Worm (Caenorhabditis elegans) whole organism, mixed stage, embryonic: ENCODE data around the gene scl-7.

Source experiments
- ceh-83 ChIP-seq: fragments of 200-800 bp; sonication (Bioruptor generic); optimal IDR thresholded peaks from 2 replicates; lab custom pipeline; 2018; ENCODE audit warnings: mild to moderate bottlenecking, missing genetic modification characterization, missing compliant biosample characterization
- ces-1 ChIP-seq: fragments of 150-350 bp; optimal IDR thresholded peaks from 2 replicates; lab custom pipeline; 2014; ENCODE audit warnings: missing biosample characterization, missing genetic modification reagents, missing genetic modification characterization
- cnd-1 ChIP-seq: fragments of 200-800 bp; sonication (Bioruptor generic); optimal IDR thresholded peaks from 2 replicates; lab custom pipeline; 2018; ENCODE audit warnings: mild to moderate bottlenecking, missing genetic modification characterization, missing compliant biosample characterization
- drap-1 ChIP-seq: fragments of 200-800 bp; sonication (Bioruptor generic); optimal IDR thresholded peaks from 3 replicates; lab custom pipeline; 2018; ENCODE audit warnings: mild to moderate bottlenecking, missing genetic modification characterization, missing compliant biosample characterization
- elt-3 ChIP-seq: fragments of 150-350 bp; optimal IDR thresholded peaks from 2 replicates; lab custom pipeline; 2014; ENCODE audit warnings: missing biosample characterization, missing genetic modification characterization
- flh-1 ChIP-seq: fragments of 200-800 bp; sonication (Bioruptor generic); optimal IDR thresholded peaks from 2 replicates; lab custom pipeline; 2018; ENCODE audit warnings: mild to moderate bottlenecking, missing genetic modification characterization, moderate library complexity, missing compliant biosample characterization
- lsy-2 ChIP-seq: fragments of 150-350 bp; optimal IDR thresholded peaks from 2 replicates; lab custom pipeline; 2014; ENCODE audit warnings: missing biosample characterization, missing genetic modification characterization
- mab-5 ChIP-seq: fragments of 150-350 bp; optimal IDR thresholded peaks from 2 replicates; lab custom pipeline; 2014; ENCODE audit warnings: missing biosample characterization, missing genetic modification characterization
- nhr-12 ChIP-seq: fragments of 150-350 bp; optimal IDR thresholded peaks from 2 replicates; lab custom pipeline; 2014; ENCODE audit warnings: missing biosample characterization, missing genetic modification characterization
- nhr-237 ChIP-seq: fragments of 150-350 bp; optimal IDR thresholded peaks from 2 replicates; lab custom pipeline; 2014; ENCODE audit warnings: missing biosample characterization, missing genetic modification characterization
- pha-4 ChIP-seq: fragments of 150-350 bp; optimal IDR thresholded peaks from 2 replicates; lab custom pipeline; 2018; ENCODE audit warnings: missing biosample characterization, missing genetic modification reagents, missing genetic modification characterization
- snpc-4 ChIP-seq: fragments of 150-350 bp; optimal IDR thresholded peaks from 2 replicates; lab custom pipeline; 2014; ENCODE audit warnings: missing biosample characterization, missing genetic modification characterization
- sptf-1 ChIP-seq: sonication (generic microtip); optimal IDR thresholded peaks from 2 replicates; lab custom pipeline; 2017; ENCODE audit warnings: mild to moderate bottlenecking, missing genetic modification characterization, moderate library complexity, missing compliant biosample characterization
- unc-39 ChIP-seq: fragments of 150-350 bp; optimal IDR thresholded peaks from 2 replicates; lab custom pipeline; 2014; ENCODE audit warnings: missing biosample characterization, missing genetic modification characterization

DNA sequence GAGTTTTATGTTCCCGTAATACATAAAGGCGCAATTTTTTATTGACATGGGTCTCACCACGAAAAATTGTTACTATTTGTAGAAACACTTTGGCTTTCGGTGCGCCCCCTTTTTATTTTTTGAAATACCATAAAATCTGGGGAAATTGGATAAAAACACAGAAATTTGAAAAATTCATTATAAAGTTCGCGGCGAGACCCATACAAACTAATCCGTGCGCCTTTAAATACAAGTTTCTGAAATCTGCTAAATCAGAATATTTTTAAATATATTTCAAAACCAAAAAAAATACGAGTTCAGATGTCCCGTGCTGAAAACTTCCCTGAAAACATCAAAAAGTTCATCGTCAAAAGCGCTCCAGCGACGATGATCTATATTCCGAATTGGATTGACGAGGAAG is 37.1 kb downstream of the scl-7 start, which contains the start of gene B0564.2:
- no peak for TF ChIP-seq elt-3 (tag; lab: Kevin White, UChicago)
- no peak for TF ChIP-seq nhr-12 (tag; lab: Kevin White, UChicago)
- no peak for TF ChIP-seq unc-39 (tag; lab: Kevin White, UChicago)
- TF ChIP-seq nhr-237 (tag; lab: Kevin White, UChicago): no peak
- no peak for TF ChIP-seq ceh-83 (GFP tag; lab: Kevin White, UChicago)
- TF ChIP-seq mab-5 (tag; lab: Kevin White, UChicago): no peak
- TF ChIP-seq flh-1 (GFP tag; lab: Kevin White, UChicago): no peak
- no peak for TF ChIP-seq snpc-4 (tag; lab: Kevin White, UChicago)
- no peak for TF ChIP-seq drap-1 (GFP tag; lab: Kevin White, UChicago)
- no peak for TF ChIP-seq sptf-1 (tag; lab: Kevin White, UChicago)
- no peak for TF ChIP-seq pha-4 (tag; lab: Kevin White, UChicago)
- no peak for TF ChIP-seq ces-1 (GFP tag; lab: Kevin White, UChicago)
- no peak for TF ChIP-seq cnd-1 (tag; lab: Kevin White, UChicago)
- no peak for TF ChIP-seq lsy-2
